Worm (Caenorhabditis elegans): ENCODE data around the gene F29B9.8.

F29B9.8 gene

DNA sequence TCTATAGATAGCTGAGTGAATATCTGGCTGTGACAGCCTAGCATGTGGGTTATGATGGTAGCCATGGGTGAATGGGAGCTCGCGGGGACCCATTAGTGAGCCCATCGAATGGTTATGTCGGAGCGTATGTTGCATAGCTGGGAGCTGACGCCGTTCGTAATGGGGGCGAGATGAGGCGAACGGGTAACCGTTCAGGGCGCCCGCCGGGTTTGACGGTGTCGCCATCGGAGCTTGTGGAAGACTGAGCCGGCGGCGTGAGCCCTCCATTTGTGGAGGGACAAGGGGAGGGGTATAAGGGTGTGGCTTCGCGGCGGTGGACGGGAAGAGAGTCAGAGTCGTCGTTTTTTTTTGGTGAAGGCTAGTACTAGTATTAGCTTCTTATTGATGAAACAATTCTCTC is 23.6 kb upstream of the F29B9.8 start:
- TF ChIP-seq set-16 (GFP tag; IDR thresholded peaks at IDR 0.05) (peak; percentile 88), T26A8.4 (GFP tag; IDR thresholded peaks at IDR 0.05) (no peak), aha-1 (tag) (peak; percentile 16)

DNA sequence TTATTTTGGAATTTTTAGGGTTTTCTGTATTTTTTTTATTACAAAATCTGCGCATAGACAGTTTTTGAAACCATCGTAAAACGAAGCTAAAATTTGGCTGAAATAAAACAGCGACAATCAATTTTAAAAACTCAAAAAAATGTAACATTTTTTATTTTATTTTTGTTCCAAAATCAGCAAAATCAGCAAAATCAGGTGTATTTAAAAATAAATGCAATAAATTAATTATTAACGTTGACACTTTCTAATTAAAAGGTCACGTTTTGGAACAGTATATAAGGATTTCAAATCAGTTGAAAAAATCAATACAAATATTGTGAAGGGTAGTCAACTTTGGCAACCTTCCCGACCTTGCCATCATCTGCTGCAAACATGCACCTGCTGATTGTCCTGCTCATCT is 14.1 kb upstream of the F29B9.8 start, which contains the start of gene R105.1:
TSS of gene R105.1 (plus strand) at position 301 of the 400 bp plus-strand sequence.
- TF ChIP-seq nhr-10 (tag; optimal IDR thresholded peaks at IDR 0.05) (no peak), ztf-11 (tag; optimal IDR thresholded peaks at IDR 0.05) (no peak), nhr-6 (tag; optimal IDR thresholded peaks at IDR 0.05) (no peak), tag-97 (GFP tag; IDR thresholded peaks at IDR 0.05) (no peak), zfp-3 (GFP tag; conservative IDR thresholded peaks at IDR 0.05) (no peak), mep-1 (tag; optimal IDR thresholded peaks at IDR 0.05) (no peak), lin-38 (GFP tag; IDR thresholded peaks at IDR 0.05) (no peak), F44E2.7 (GFP tag; IDR thresholded peaks at IDR 0.05) (no peak), daf-8 (GFP tag; IDR thresholded peaks at IDR 0.05) (no peak), spr-3 (GFP tag; optimal IDR thresholded peaks at IDR 0.05) (no peak), unc-39 (tag; optimal IDR thresholded peaks at IDR 0.05) (no peak), ZK546.5 (tag; optimal IDR thresholded peaks at IDR 0.05) (no peak), F37D6.2 (tag; optimal IDR thresholded peaks at IDR 0.05) (no peak), ceh-32 (tag; optimal IDR thresholded peaks at IDR 0.05; ENCODE audit: poor library complexity) (no peak), aha-1 (tag) (no peak), cey-2 (tag; optimal IDR thresholded peaks at IDR 0.05; ENCODE audit: borderline replicate concordance, insufficient read depth) (no peak), ces-1 (GFP tag; optimal IDR thresholded peaks at IDR 0.05) (no peak), nhr-42 (GFP tag; IDR thresholded peaks at IDR 0.05) (no peak), lim-7 (GFP tag; IDR thresholded peaks at IDR 0.05) (no peak), nhr-25 (tag; optimal IDR thresholded peaks at IDR 0.05; ENCODE audit: borderline replicate concordance, insufficient read depth) (no peak)

ce11 chrIV:4636001-4636400 is 11.5 kb upstream of the F29B9.8 start, which contains the start of gene R105.5:
TSS of gene R105.5 (plus strand) at chrIV:4636301.
- TF ChIP-seq nhr-48 (tag; optimal IDR thresholded peaks at IDR 0.05) (no peak), nhr-10 (tag; optimal IDR thresholded peaks at IDR 0.05) (no peak), gei-8 (GFP tag; optimal IDR thresholded peaks at IDR 0.05) (no peak), aly-2 (tag; optimal IDR thresholded peaks at IDR 0.05) (no peak), F44E2.7 (GFP tag; IDR thresholded peaks at IDR 0.05) (no peak), ceh-28 (tag; optimal IDR thresholded peaks at IDR 0.05) (no peak), cey-2 (tag; optimal IDR thresholded peaks at IDR 0.05; ENCODE audit: borderline replicate concordance, insufficient read depth) (no peak), tra-1 (GFP tag; IDR thresholded peaks at IDR 0.05) (no peak), mep-1 (tag; optimal IDR thresholded peaks at IDR 0.05) (no peak), Y105C5A.15 (GFP tag; IDR thresholded peaks at IDR 0.05) (no peak)

ce11 chrIV:4637840-4638239 is 9.6 kb upstream of the F29B9.8 start, which contains the start of gene F19C7.8:
TSS of gene F19C7.8 (minus strand) at chrIV:4638095.
- TF ChIP-seq attf-4 (tag; optimal IDR thresholded peaks at IDR 0.05), result no peak
- peak; percentile 53; the same call in 1 of the 2 replicates for TF ChIP-seq ZK337.2 (GFP tag; IDR thresholded peaks at IDR 0.05)
- TF ChIP-seq nhr-11 (tag; optimal IDR thresholded peaks at IDR 0.05), result peak; percentile 29
- peak in 1 of 2 experiments; percentile 37 for TF ChIP-seq daf-16 (GFP tag; optimal IDR thresholded peaks at IDR 0.05)
- no peak for TF ChIP-seq daf-16 (tag; optimal IDR thresholded peaks at IDR 0.05)
- TF ChIP-seq spr-1 (tag; optimal IDR thresholded peaks at IDR 0.05), result no peak
- TF ChIP-seq unc-62 (GFP tag; optimal IDR thresholded peaks at IDR 0.05 in 1 of 2), result peak in 1 of 2 experiments; percentile 78
- TF ChIP-seq unc-62 (tag; optimal IDR thresholded peaks at IDR 0.05), result no peak

DNA sequence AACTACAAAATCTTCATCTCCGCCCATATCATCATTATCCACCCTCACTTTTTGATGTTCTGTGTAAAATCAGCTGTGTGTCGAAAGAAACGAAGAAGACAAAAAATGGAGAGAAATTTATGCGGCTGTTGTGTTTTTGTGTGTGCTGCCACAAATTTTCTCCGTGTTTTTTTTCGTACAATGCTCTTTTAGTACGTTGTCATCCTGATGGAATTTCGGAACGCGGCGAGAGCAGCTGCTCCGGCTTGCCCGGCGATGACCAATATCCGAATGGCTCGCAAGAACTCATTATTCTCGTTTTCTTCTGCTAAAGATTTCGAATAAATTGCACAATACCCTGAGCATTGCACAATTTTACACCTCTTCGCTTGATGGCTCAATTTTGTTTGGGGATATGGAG is 8.1 kb upstream of the F29B9.8 start:
- TF ChIP-seq zfp-2 (tag; optimal IDR thresholded peaks at IDR 0.05) (no peak), dpl-1 (GFP tag; optimal IDR thresholded peaks at IDR 0.05) (no peak), nhr-42 (GFP tag; IDR thresholded peaks at IDR 0.05) (no peak), lim-7 (GFP tag; IDR thresholded peaks at IDR 0.05) (no peak), ces-1 (GFP tag; optimal IDR thresholded peaks at IDR 0.05) (no peak), egl-43 (GFP tag; IDR thresholded peaks at IDR 0.05) (no peak), ZK337.2 (GFP tag; IDR thresholded peaks at IDR 0.05) (0 out of 2 replicates have a peak, but pooled peaks have one; percentile 28), nhr-111 (GFP tag; optimal IDR thresholded peaks at IDR 0.05) (no peak), aha-1 (tag) (peak; percentile 76), aly-2 (tag; optimal IDR thresholded peaks at IDR 0.05) (no peak), nhr-28 (tag; optimal IDR thresholded peaks at IDR 0.05) (peak; percentile 41), hlh-11 (tag; optimal IDR thresholded peaks at IDR 0.05) (peak; percentile 6), snpc-4 (tag; optimal IDR thresholded peaks at IDR 0.05) (no peak), daf-8 (GFP tag; IDR thresholded peaks at IDR 0.05) (no peak)
